Worm (Caenorhabditis elegans) whole organism, L4/young adult: ENCODE results near the gene ZC477.3.

ENCODE experiments used
- dao-5 ChIP-seq: sonication (generic microtip); optimal IDR thresholded peaks from 2 replicates; lab custom pipeline; 2016; ENCODE audit warnings: missing genotype, missing genetic modification characterization, moderate library complexity, missing compliant biosample characterization
- him-1 ChIP-seq: sonication (generic microtip); optimal IDR thresholded peaks from 2 replicates; lab custom pipeline; 2016; ENCODE audit warnings: missing genotype, missing genetic modification reagents, missing genetic modification characterization, missing compliant biosample characterization

DNA sequence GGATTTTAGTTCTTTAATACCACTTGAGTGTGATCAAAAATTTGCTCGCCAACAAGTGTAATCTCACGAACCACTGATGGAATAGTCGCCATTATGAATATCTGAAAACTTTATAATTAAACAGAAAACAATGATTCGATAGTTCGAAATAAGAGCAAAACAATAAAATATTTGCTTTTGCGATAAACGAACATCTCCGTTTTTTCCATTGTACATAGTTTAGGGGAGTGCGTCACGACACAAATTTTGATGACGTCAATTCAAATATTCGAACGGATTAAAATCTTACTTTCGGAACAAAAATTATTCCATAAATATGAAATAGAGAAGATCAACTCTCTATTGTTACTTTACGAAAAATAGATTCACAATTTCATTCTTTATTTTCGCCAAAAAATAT, 30.7 kb downstream of the ZC477.3 start, which contains the start of gene mutd-1:
- no peak for TF ChIP-seq dao-5
- no peak for TF ChIP-seq him-1
